Worm (Caenorhabditis elegans): ENCODE measurements around the gene F43C9.1.

DNA sequence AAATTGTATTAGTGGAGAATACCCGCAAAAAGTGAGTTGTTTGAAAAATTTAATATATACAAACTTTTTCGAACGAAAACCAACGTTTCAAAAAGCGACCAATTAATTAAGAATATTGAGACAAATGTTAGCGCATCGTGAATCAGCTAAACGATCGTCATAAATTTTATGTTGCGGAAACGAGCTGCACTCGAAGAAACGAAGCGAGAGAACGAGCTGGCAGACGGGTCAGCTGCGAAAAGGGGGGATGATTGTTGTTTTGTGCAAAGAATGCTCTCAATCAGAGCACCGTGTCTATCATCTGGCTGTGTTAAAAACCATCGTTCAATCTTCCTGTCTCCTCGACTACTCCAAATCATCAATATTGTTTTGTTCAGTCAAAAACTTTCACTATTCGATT lies 10.9 kb downstream of the F43C9.1 start:
- TF ChIP-seq cog-1 (tag; optimal IDR thresholded peaks at IDR 0.05): no peak
- no peak for TF ChIP-seq ztf-29 (GFP tag; IDR thresholded peaks at IDR 0.05)
- no peak for TF ChIP-seq T22C8.4 (GFP tag; IDR thresholded peaks at IDR 0.05)
